Fruit fly (Drosophila melanogaster) whole organism, wandering third instar larva: ENCODE measurements around the gene Smu1.

Experiments
- Dfd ChIP-seq: fragments of >200 bp; optimal IDR thresholded peaks from 2 replicates; lab custom pipeline; 2017; ENCODE audit warnings: missing biosample characterization, missing genetic modification characterization
- Sp1 ChIP-seq: fragments of 200-800 bp; sonication (Bioruptor generic); optimal IDR thresholded peaks from 3 replicates; lab custom pipeline; 2019; ENCODE audit warnings: missing biosample characterization, mild to moderate bottlenecking, missing genetic modification characterization, moderate library complexity
- brk ChIP-seq: fragments of 200-800 bp; sonication (Bioruptor generic); optimal IDR thresholded peaks from 2 replicates; lab custom pipeline; 2016; ENCODE audit warnings: missing biosample characterization, mild to moderate bottlenecking, missing genetic modification characterization
- dsf ChIP-seq: sonication (Bioruptor generic); optimal IDR thresholded peaks from 2 replicates; lab custom pipeline; 2016; ENCODE audit warnings: missing biosample characterization, missing genetic modification characterization, borderline replicate concordance
- fru ChIP-seq: fragments of 200-800 bp; sonication (Bioruptor generic); optimal IDR thresholded peaks from 3 replicates; lab custom pipeline; 2016; ENCODE audit warnings: missing biosample characterization, mild to moderate bottlenecking, missing genetic modification characterization
- pan ChIP-seq: fragments of >200 bp; optimal IDR thresholded peaks from 2 replicates; lab custom pipeline; 2017
- usp ChIP-seq: fragments of >200 bp; optimal IDR thresholded peaks from 2 replicates; lab custom pipeline; 2017; ENCODE audit warnings: missing biosample characterization, missing genetic modification characterization

DNA sequence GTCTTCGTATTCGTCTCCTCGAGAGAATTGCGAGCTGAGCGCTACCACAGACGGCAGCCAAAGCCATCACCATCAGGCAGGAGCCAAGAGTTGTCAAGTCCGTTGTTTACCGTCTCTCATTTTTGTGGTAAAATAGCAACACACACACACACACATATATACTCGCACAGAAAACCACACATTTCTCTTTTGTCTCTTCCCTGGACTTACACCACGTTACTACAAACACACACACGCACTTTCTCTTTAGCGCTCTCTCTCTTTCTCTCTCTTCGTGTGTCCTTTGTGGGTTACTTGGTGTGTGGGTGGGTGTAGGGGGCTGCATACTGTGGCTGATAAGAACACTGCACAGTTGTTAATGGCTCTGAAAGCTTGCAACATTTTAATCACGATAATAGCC, 49.4 kb downstream of the Smu1 start:
- no peak for TF ChIP-seq brk
- no peak for TF ChIP-seq fru (GFP tag; lab: Kevin White, UChicago)
- no peak for TF ChIP-seq dsf (GFP tag; lab: Kevin White, UChicago)
- TF ChIP-seq pan (lab: Kevin White, UChicago) = no peak
- no peak for TF ChIP-seq Dfd (GFP tag; lab: Kevin White, UChicago)
- TF ChIP-seq usp = no peak
- TF ChIP-seq Sp1 (GFP tag; lab: Kevin White, UChicago) = no peak
